Fruit fly (Drosophila melanogaster) whole organism, embryonic: ENCODE measurements around the gene GluRIID.

ENCODE experiments used
- CG11560 ChIP-seq: fragments of 200-800 bp; sonication (Bioruptor generic); IDR thresholded peaks from 3 replicates; pipeline ENCODE4 v1.3.6; 2022; ENCODE audit warnings: missing biosample characterization, missing genetic modification characterization
- CG12391 ChIP-seq: fragments of 200-800 bp; sonication (Bioruptor generic); optimal IDR thresholded peaks from 3 replicates; lab custom pipeline; 2018; ENCODE audit warnings: missing biosample characterization, mild to moderate bottlenecking, missing genetic modification characterization, moderate library complexity
- CG13287 ChIP-seq: fragments of 200-800 bp; sonication (Bioruptor generic); IDR thresholded peaks from 2 replicates; pipeline ENCODE4 v1.3.6; 2022; ENCODE audit warnings: missing biosample characterization, missing genetic modification characterization; ENCODE audit not compliant: partially characterized antibody
- CG13296 ChIP-seq: fragments of 200-800 bp; sonication (Bioruptor generic); optimal IDR thresholded peaks from 3 replicates; lab custom pipeline; 2018; ENCODE audit warnings: missing biosample characterization, mild to moderate bottlenecking, missing genetic modification characterization
- CG14710 ChIP-seq: fragments of 200-800 bp; sonication (Bioruptor generic); optimal IDR thresholded peaks from 3 replicates; lab custom pipeline; 2019; ENCODE audit warnings: missing biosample characterization, mild to moderate bottlenecking, missing genetic modification characterization, moderate library complexity
- CG15514 ChIP-seq: fragments of 200-800 bp; sonication (Bioruptor generic); optimal IDR thresholded peaks from 3 replicates; lab custom pipeline; 2017; ENCODE audit warnings: missing biosample characterization, missing genetic modification characterization, mild to moderate bottlenecking, moderate library complexity, missing genetic modification reagents
- CG1603 ChIP-seq: fragments of 200-800 bp; sonication (Bioruptor generic); optimal IDR thresholded peaks from 2 replicates; lab custom pipeline; 2019; ENCODE audit warnings: missing biosample characterization, mild to moderate bottlenecking, missing genetic modification characterization, moderate library complexity
- CG17186 ChIP-seq: fragments of 200-800 bp; sonication (Bioruptor generic); optimal IDR thresholded peaks from 3 replicates; lab custom pipeline; 2017; ENCODE audit warnings: missing biosample characterization, missing genetic modification reagents, missing genetic modification characterization
- CG2116 ChIP-seq: fragments of 200-800 bp; sonication (Bioruptor generic); optimal IDR thresholded peaks from 3 replicates; lab custom pipeline; 2018; ENCODE audit warnings: missing biosample characterization, mild to moderate bottlenecking, missing genetic modification characterization
- CG30020 ChIP-seq: fragments of 200-800 bp; optimal IDR thresholded peaks from 2 replicates; lab custom pipeline; 2019; ENCODE audit warnings: missing biosample characterization, mild to moderate bottlenecking, missing genetic modification characterization, moderate library complexity
- CG31441 ChIP-seq: fragments of 200-800 bp; sonication (Bioruptor generic); IDR thresholded peaks from 2 replicates; pipeline ENCODE4 v1.3.6; 2022; ENCODE audit warnings: missing biosample characterization, missing genetic modification characterization
- CG32532 ChIP-seq: fragments of 200-800 bp; sonication (Bioruptor generic); IDR thresholded peaks from 2 replicates; pipeline ENCODE4 v1.3.6; 2022; ENCODE audit warnings: missing biosample characterization, missing genetic modification characterization
- CG34376 ChIP-seq: fragments of 200-800 bp; sonication (Bioruptor generic); optimal IDR thresholded peaks from 2 replicates; lab custom pipeline; 2018; ENCODE audit warnings: missing biosample characterization, mild to moderate bottlenecking, missing genetic modification characterization
- CG3995 ChIP-seq: fragments of 200-800 bp; sonication (Bioruptor generic); optimal IDR thresholded peaks from 3 replicates; lab custom pipeline; 2016; ENCODE audit warnings: missing biosample characterization, missing genetic modification characterization
- CG4820 ChIP-seq: fragments of 200-800 bp; sonication (Bioruptor generic); optimal IDR thresholded peaks from 3 replicates; lab custom pipeline; 2016; ENCODE audit warnings: missing biosample characterization, missing genetic modification characterization
- CG6254 ChIP-seq: fragments of 200-800 bp; sonication (Bioruptor generic); optimal IDR thresholded peaks from 3 replicates; lab custom pipeline; 2017; ENCODE audit warnings: mild to moderate bottlenecking, missing biosample characterization, missing genetic modification reagents, missing genetic modification characterization
- CG6791 ChIP-seq: fragments of 200-800 bp; sonication (Bioruptor generic); IDR thresholded peaks from 3 replicates; pipeline ENCODE4 v1.3.6; 2022; ENCODE audit warnings: missing biosample characterization, missing genetic modification characterization; ENCODE audit not compliant: partially characterized antibody
- CG7271 ChIP-seq: fragments of 200-800 bp; sonication (Bioruptor generic); optimal IDR thresholded peaks from 2 replicates; lab custom pipeline; 2018; ENCODE audit warnings: missing biosample characterization, mild to moderate bottlenecking, missing genetic modification characterization, moderate library complexity
- CG7357 ChIP-seq: fragments of 200-800 bp; sonication (Bioruptor generic); IDR thresholded peaks from 3 replicates; pipeline ENCODE4 v1.3.6; 2022; ENCODE audit warnings: missing biosample characterization, missing genetic modification characterization
- CG7928 ChIP-seq: fragments of 200-800 bp; sonication (Bioruptor generic); optimal IDR thresholded peaks from 2 replicates; lab custom pipeline; 2017; ENCODE audit warnings: missing biosample characterization, mild to moderate bottlenecking, missing genetic modification characterization
- CG7963 ChIP-seq: fragments of 200-800 bp; sonication (Bioruptor generic); IDR thresholded peaks from 3 replicates; pipeline ENCODE4 v1.3.6; 2022; ENCODE audit warnings: missing biosample characterization, missing genetic modification characterization; ENCODE audit not compliant: partially characterized antibody
- CoRest ChIP-seq: fragments of 200-800 bp; sonication (Bioruptor generic); optimal IDR thresholded peaks from 3 replicates; lab custom pipeline; 2018; ENCODE audit warnings: missing biosample characterization, mild to moderate bottlenecking, missing genetic modification characterization, moderate library complexity
- NK7.1 ChIP-seq: fragments of 200-800 bp; sonication (Bioruptor generic); optimal IDR thresholded peaks from 3 replicates; lab custom pipeline; 2016; ENCODE audit warnings: missing biosample characterization, missing genetic modification characterization
- Neu2 ChIP-seq: fragments of 200-800 bp; sonication (Bioruptor generic); optimal IDR thresholded peaks from 3 replicates; lab custom pipeline; 2016; ENCODE audit warnings: missing biosample characterization, missing genetic modification characterization, borderline replicate concordance
- Nf-YA ChIP-seq: fragments of 200-800 bp; sonication (Bioruptor generic); IDR thresholded peaks from 2 replicates; pipeline ENCODE4 v1.3.6; 2022; ENCODE audit warnings: missing biosample characterization, missing genetic modification characterization
- Opbp ChIP-seq: fragments of 200-800 bp; sonication (Bioruptor generic); IDR thresholded peaks from 3 replicates; pipeline ENCODE4 v1.3.6; 2022; ENCODE audit warnings: missing biosample characterization, missing genetic modification characterization; ENCODE audit not compliant: partially characterized antibody
- PHDP ChIP-seq: fragments of 200-800 bp; sonication (Bioruptor generic); optimal IDR thresholded peaks from 3 replicates; lab custom pipeline; 2018; ENCODE audit warnings: missing biosample characterization, mild to moderate bottlenecking, missing genetic modification characterization, moderate library complexity
- Rfx ChIP-seq: fragments of 200-800 bp; sonication (Bioruptor generic); IDR thresholded peaks from 2 replicates; pipeline ENCODE4 v1.3.6; 2022; ENCODE audit warnings: missing biosample characterization, missing genetic modification characterization
- ato ChIP-seq: fragments of 200-800 bp; sonication (Bioruptor generic); IDR thresholded peaks from 2 replicates; pipeline ENCODE4 v1.3.6; 2022; ENCODE audit warnings: missing biosample characterization, missing genetic modification characterization; ENCODE audit not compliant: partially characterized antibody
- bsh ChIP-seq, 2 experiments: fragments of 200-800 bp; sonication (Bioruptor generic); optimal IDR thresholded peaks; 2 replicates each; lab custom pipeline; 2017 to 2018; ENCODE audit warnings: mild to moderate bottlenecking in 2 of 2, missing biosample characterization in 2 of 2, missing genetic modification characterization in 2 of 2, moderate library complexity in 1 of 2
- gfzf ChIP-seq: fragments of 200-800 bp; sonication (Bioruptor generic); optimal IDR thresholded peaks from 2 replicates; lab custom pipeline; 2016; ENCODE audit warnings: missing biosample characterization, mild to moderate bottlenecking, missing genetic modification characterization, moderate library complexity
- hb ChIP-seq: fragments of 200-800 bp; sonication (Bioruptor generic); IDR thresholded peaks from 3 replicates; pipeline ENCODE4 v1.3.6; 2022; ENCODE audit warnings: missing biosample characterization, missing genetic modification characterization; ENCODE audit not compliant: partially characterized antibody
- insv ChIP-seq, 2 experiments: fragments of 200-800 bp; sonication (Bioruptor generic); optimal IDR thresholded peaks; 3 replicates each; lab custom pipeline; 2016 to 2018; ENCODE audit warnings: missing biosample characterization in 2 of 2, missing genetic modification characterization in 2 of 2
- nmo ChIP-seq: fragments of 200-800 bp; sonication (Bioruptor generic); optimal IDR thresholded peaks from 2 replicates; lab custom pipeline; 2018; ENCODE audit warnings: missing biosample characterization, mild to moderate bottlenecking, missing genetic modification characterization, moderate library complexity
- pb ChIP-seq: fragments of 200-800 bp; sonication (Bioruptor generic); optimal IDR thresholded peaks from 3 replicates; lab custom pipeline; 2016; ENCODE audit warnings: missing biosample characterization, missing genetic modification characterization
- pfk ChIP-seq: fragments of 200-800 bp; sonication (Bioruptor generic); optimal IDR thresholded peaks from 2 replicates; lab custom pipeline; 2018; ENCODE audit warnings: missing biosample characterization, mild to moderate bottlenecking, missing genetic modification characterization, moderate library complexity
- prd ChIP-seq, 3 experiments: fragments of >200 bp in 2 of 3; fragments of 200-800 bp in 1 of 3; sonication (Bioruptor generic) in 1 of 3; optimal IDR thresholded peaks in 2 of 3; IDR thresholded peaks in 1 of 3; 2 replicates in 2 of 3; 3 replicates in 1 of 3; pipeline versions ENCODE4 v1.3.6 to Lab custom; 2017 to 2022; ENCODE audit warnings: missing biosample characterization in 1 of 3, missing genetic modification characterization in 1 of 3
- pzg ChIP-seq: fragments of 200-800 bp; sonication (Bioruptor generic); optimal IDR thresholded peaks from 3 replicates; lab custom pipeline; 2018; ENCODE audit warnings: missing biosample characterization, mild to moderate bottlenecking, missing genetic modification characterization, moderate library complexity
- sens ChIP-seq: fragments of 200-800 bp; sonication (Bioruptor generic); peaks from one replicate; lab custom pipeline; 2016; ENCODE audit warnings: missing biosample characterization, missing genetic modification characterization
- slbo ChIP-seq: fragments of 200-800 bp; sonication (Bioruptor generic); IDR thresholded peaks from 2 replicates; pipeline ENCODE4 v1.3.6; 2022; ENCODE audit warnings: missing biosample characterization, missing genetic modification characterization
- stwl ChIP-seq: fragments of 200-800 bp; sonication (Bioruptor generic); optimal IDR thresholded peaks from 3 replicates; lab custom pipeline; 2018; ENCODE audit warnings: missing biosample characterization, mild to moderate bottlenecking, missing genetic modification characterization, moderate library complexity
- trh ChIP-seq: fragments of 200-800 bp; sonication (Bioruptor generic); optimal IDR thresholded peaks from 2 replicates; lab custom pipeline; 2016; ENCODE audit warnings: missing biosample characterization, missing genetic modification characterization
- unc-4 ChIP-seq: fragments of 200-800 bp; sonication (Bioruptor generic); IDR thresholded peaks from 2 replicates; pipeline ENCODE4 v1.3.6; 2022; ENCODE audit warnings: missing biosample characterization, missing genetic modification characterization; ENCODE audit not compliant: partially characterized antibody
- vnd ChIP-seq: fragments of 200-800 bp; sonication (Bioruptor generic); IDR thresholded peaks from 3 replicates; pipeline ENCODE4 v1.3.6; 2022; ENCODE audit warnings: missing biosample characterization, missing genetic modification characterization; ENCODE audit not compliant: partially characterized antibody
- wor ChIP-seq: fragments of 200-800 bp; sonication (Bioruptor generic); IDR thresholded peaks from 2 replicates; pipeline ENCODE4 v1.3.6; 2022; ENCODE audit warnings: missing biosample characterization, missing genetic modification characterization
- z ChIP-seq: fragments of 200-800 bp; sonication (Bioruptor generic); IDR thresholded peaks from 3 replicates; pipeline ENCODE4 v1.3.6; 2022; ENCODE audit warnings: missing biosample characterization, missing genetic modification characterization

The GluRIID gene

dm6 chr3R:20634674-20635594 lies 17.3 kb downstream of the GluRIID start, which contains the start of the genes Pi3K92E and Lrrk (continued):
- TF ChIP-seq pfk (GFP tag; lab: Kevin White, UChicago) (peak; percentile 1), CG30020 (tag; lab: Kevin White, UChicago) (peak; percentile 53), CG6254 (GFP tag; lab: Kevin White, UChicago) (peak; percentile 99), CG14710 (peak; percentile 29), pb (GFP tag; lab: Kevin White, UChicago) (no peak), wor (GFP tag; lab: Robert Waterston, UW) (no peak), CG31441 (GFP tag; lab: Robert Waterston, UW) (no peak), bsh (GFP tag; optimal IDR thresholded peaks at IDR 0.05; lab: Kevin White, UChicago) (peak in 1 of 2 experiments; percentile 21), Nf-YA (GFP tag; lab: Robert Waterston, UW) (no peak), CG34376 (GFP tag; lab: Kevin White, UChicago) (no peak), vnd (GFP tag; lab: Robert Waterston, UW) (peak; percentile 73), CG7963 (GFP tag; lab: Robert Waterston, UW) (peak; percentile 80), CG13287 (GFP tag; lab: Robert Waterston, UW) (peak; percentile 79), unc-4 (GFP tag; lab: Robert Waterston, UW) (peak; percentile 72), ato (peak; percentile 57; the same call in 1 of the 2 replicates), sens (GFP tag; lab: Kevin White, UChicago) (peak; percentile 57), CG13296 (GFP tag; lab: Kevin White, UChicago) (no peak), nmo (GFP tag; lab: Kevin White, UChicago) (peak; percentile 19), trh (no peak), CG2116 (peak; percentile 53), CG1603 (peak; percentile 14), CG15514 (peak; percentile 14), CoRest (tag; lab: Kevin White, UChicago) (peak; percentile 62), prd (optimal IDR thresholded peaks at IDR 0.05; lab: Kevin White, UChicago) (no peak), prd (GFP tag; IDR thresholded peaks at IDR 0.05; lab: Robert Waterston, UW) (peak; percentile 35; the same call in 1 of the 3 replicates), CG6791 (peak; percentile 80), pzg (GFP tag; lab: Kevin White, UChicago) (peak; percentile 53), CG7271 (peak; percentile 14), CG32532 (GFP tag; lab: Robert Waterston, UW) (peak; percentile 28; the same call in 1 of the 2 replicates), CG3995 (peak; percentile 97), CG11560 (tag; lab: Robert Waterston, UW) (peak; percentile 88), slbo (peak; percentile 47; the same call in 1 of the 2 replicates), z (GFP tag; lab: Robert Waterston, UW) (no peak), Rfx (GFP tag; lab: Robert Waterston, UW) (peak; percentile 67), stwl (tag; lab: Kevin White, UChicago) (peak; percentile 4), CG7357 (GFP tag; lab: Robert Waterston, UW) (no peak), PHDP (tag; lab: Kevin White, UChicago) (no peak), insv (GFP tag; optimal IDR thresholded peaks at IDR 0.05; lab: Kevin White, UChicago) (no peak), Neu2 (GFP tag; lab: Kevin White, UChicago) (peak; percentile 79), gfzf (peak; percentile 75), Opbp (GFP tag; lab: Robert Waterston, UW) (peak; percentile 86), CG4820 (peak; percentile 27), CG7928 (GFP tag; lab: Kevin White, UChicago) (no peak), hb (peak; percentile 90), CG17186 (GFP tag; lab: Kevin White, UChicago) (peak; percentile 75), NK7.1 (GFP tag; lab: Kevin White, UChicago) (no peak), CG12391 (no peak)
